Worm (Caenorhabditis elegans) whole organism, L1 larva: ENCODE results near the gene W08F4.10.

Experiments used
- C04F5.9 ChIP-seq: sonication (generic microtip); optimal IDR thresholded peaks from 2 replicates; lab custom pipeline; 2016; ENCODE audit warnings: missing genetic modification characterization, missing compliant biosample characterization
- F16B12.6 ChIP-seq: fragments of 150-350 bp; optimal IDR thresholded peaks from 2 replicates; lab custom pipeline; 2014; ENCODE audit warnings: missing biosample characterization, missing genetic modification characterization
- Y116A8C.19 ChIP-seq: sonication (generic microtip); optimal IDR thresholded peaks from 2 replicates; lab custom pipeline; 2016; ENCODE audit warnings: missing compliant biosample characterization, missing genetic modification characterization, borderline replicate concordance
- alr-1 ChIP-seq: fragments of 200-800 bp; sonication (Bioruptor generic); optimal IDR thresholded peaks from 2 replicates; lab custom pipeline; 2018; ENCODE audit warnings: borderline replicate concordance, mild to moderate bottlenecking, missing genetic modification characterization, missing compliant biosample characterization
- ama-1 ChIP-seq: fragments of 150-350 bp; optimal IDR thresholded peaks from 2 replicates; lab custom pipeline; 2014
- blmp-1 ChIP-seq: fragments of 150-350 bp; optimal IDR thresholded peaks from 2 replicates; lab custom pipeline; 2014; ENCODE audit warnings: missing biosample characterization, missing genetic modification characterization
- ceh-63 ChIP-seq: fragments of 200-800 bp; sonication (Bioruptor generic); optimal IDR thresholded peaks from 2 replicates; lab custom pipeline; 2018; ENCODE audit warnings: mild to moderate bottlenecking, missing genetic modification characterization, missing compliant biosample characterization
- dpl-1 ChIP-seq, 3 experiments: fragments of 150-350 bp in 2 of 3; sonication (generic microtip) in 1 of 3; optimal IDR thresholded peaks; 2 replicates each; lab custom pipeline; 2014 to 2017; ENCODE audit warnings: missing biosample characterization in 3 of 3, missing genetic modification characterization in 3 of 3, missing genetic modification reagents in 3 of 3
- efl-3 ChIP-seq: fragments of 200-800 bp; sonication (Bioruptor generic); optimal IDR thresholded peaks from 2 replicates; lab custom pipeline; 2018; ENCODE audit warnings: mild to moderate bottlenecking, missing genetic modification characterization, missing compliant biosample characterization
- egl-13 ChIP-seq: sonication (generic microtip); optimal IDR thresholded peaks from 2 replicates; lab custom pipeline; 2016; ENCODE audit warnings: missing genotype, missing genetic modification reagents, missing genetic modification characterization, missing compliant biosample characterization
- egl-27 ChIP-seq, 2 experiments: fragments of 150-350 bp in 1 of 2; sonication (generic microtip); optimal IDR thresholded peaks; 3 replicates each; lab custom pipeline; 2017 to 2018; ENCODE audit warnings: missing biosample characterization in 2 of 2, missing genetic modification characterization in 2 of 2, missing genetic modification reagents in 2 of 2
- elt-3 ChIP-seq, 6 experiments: fragments of 150-350 bp in 1 of 6; sonication (generic microtip); optimal IDR thresholded peaks; 2 replicates each; lab custom pipeline; 2017 to 2018; ENCODE audit warnings: missing biosample characterization in 6 of 6, missing genetic modification characterization in 6 of 6, inconsistent platforms in 1 of 6
- fkh-4 ChIP-seq: sonication (generic microtip); optimal IDR thresholded peaks from 2 replicates; lab custom pipeline; 2016; ENCODE audit warnings: missing compliant biosample characterization, missing genetic modification characterization, borderline replicate concordance
- fkh-8 ChIP-seq: sonication (generic microtip); optimal IDR thresholded peaks from 2 replicates; lab custom pipeline; 2016; ENCODE audit warnings: mild to moderate bottlenecking, missing genetic modification characterization, missing compliant biosample characterization
- fos-1 ChIP-seq: fragments of 150-350 bp; optimal IDR thresholded peaks from 2 replicates; lab custom pipeline; 2014; ENCODE audit warnings: missing biosample characterization, missing genetic modification characterization
- isw-1 ChIP-seq: fragments of 200-800 bp; sonication (Bioruptor generic); IDR thresholded peaks from 2 replicates; pipeline ENCODE4 v1.3.6; 2022; ENCODE audit warnings: missing genetic modification characterization, missing compliant biosample characterization
- jun-1 ChIP-seq: fragments of 150-350 bp; optimal IDR thresholded peaks from 2 replicates; lab custom pipeline; 2014; ENCODE audit warnings: missing biosample characterization, missing genetic modification reagents, missing genetic modification characterization
- lin-13 ChIP-seq: fragments of 150-350 bp; optimal IDR thresholded peaks from 2 replicates; lab custom pipeline; 2014; ENCODE audit warnings: missing biosample characterization, missing genetic modification reagents, missing genetic modification characterization
- lin-14 ChIP-seq: fragments of 200-800 bp; sonication (Bioruptor generic); optimal IDR thresholded peaks from 2 replicates; lab custom pipeline; 2018; ENCODE audit warnings: mild to moderate bottlenecking, missing genetic modification characterization, moderate library complexity, missing compliant biosample characterization
- lin-35 ChIP-seq, 2 experiments: fragments of 150-350 bp; optimal IDR thresholded peaks; 2 replicates each; lab custom pipeline; 2014; ENCODE audit warnings: missing biosample characterization in 2 of 2, missing genetic modification characterization in 2 of 2, missing genetic modification reagents in 2 of 2
- lin-39 ChIP-seq: fragments of 150-350 bp; optimal IDR thresholded peaks from 2 replicates; lab custom pipeline; 2014; ENCODE audit warnings: missing biosample characterization, missing genetic modification reagents, missing genetic modification characterization
- lsy-2 ChIP-seq, 2 experiments: fragments of 150-350 bp; optimal IDR thresholded peaks; 2 replicates each; lab custom pipeline; 2014; ENCODE audit warnings: missing biosample characterization in 2 of 2, missing genetic modification characterization in 2 of 2
- mab-9 ChIP-seq: fragments of 200-800 bp; sonication (Bioruptor generic); IDR thresholded peaks from 2 replicates; pipeline ENCODE4 v1.3.6; 2022; ENCODE audit warnings: missing genetic modification reagents, missing genetic modification characterization, missing compliant biosample characterization
- mef-2 ChIP-seq: fragments of 150-350 bp; optimal IDR thresholded peaks from 2 replicates; lab custom pipeline; 2014; ENCODE audit warnings: missing biosample characterization, missing genetic modification characterization
- nhr-12 ChIP-seq: sonication (generic microtip); optimal IDR thresholded peaks from 2 replicates; lab custom pipeline; 2017; ENCODE audit warnings: missing biosample characterization, missing genetic modification characterization
- nhr-20 ChIP-seq: sonication (generic microtip); optimal IDR thresholded peaks from 2 replicates; lab custom pipeline; 2016; ENCODE audit warnings: mild to moderate bottlenecking, missing genetic modification characterization, missing compliant biosample characterization
- nhr-28 ChIP-seq: fragments of 150-350 bp; optimal IDR thresholded peaks from 2 replicates; lab custom pipeline; 2014; ENCODE audit warnings: missing biosample characterization, missing genetic modification characterization
- nhr-47 ChIP-seq: sonication (generic microtip); optimal IDR thresholded peaks from 2 replicates; lab custom pipeline; 2016; ENCODE audit warnings: mild to moderate bottlenecking, missing genetic modification characterization, moderate library complexity, missing compliant biosample characterization
- nhr-84 ChIP-seq: sonication (generic microtip); optimal IDR thresholded peaks from 2 replicates; lab custom pipeline; 2017; ENCODE audit warnings: missing biosample characterization, missing genetic modification characterization
- nhr-85 ChIP-seq: sonication (generic microtip); peaks from one replicate; lab custom pipeline; 2016; ENCODE audit warnings: missing genetic modification characterization, inconsistent platforms, missing compliant biosample characterization
- nhr-90 ChIP-seq: sonication (generic microtip); optimal IDR thresholded peaks from 2 replicates; lab custom pipeline; 2016; ENCODE audit warnings: mild to moderate bottlenecking, missing genetic modification characterization, missing compliant biosample characterization; ENCODE audit not compliant: poor library complexity
- pag-3 ChIP-seq: sonication (generic microtip); optimal IDR thresholded peaks from 2 replicates; lab custom pipeline; 2017; ENCODE audit warnings: missing genetic modification characterization, mild to moderate bottlenecking, missing compliant biosample characterization, antibody characterized with exemption, borderline replicate concordance; ENCODE audit not compliant: insufficient read depth
- pax-3 ChIP-seq: fragments of 200-800 bp; sonication (Bioruptor generic); optimal IDR thresholded peaks from 2 replicates; lab custom pipeline; 2018; ENCODE audit warnings: mild to moderate bottlenecking, missing genetic modification characterization, moderate library complexity, missing compliant biosample characterization
- skn-1 ChIP-seq: fragments of 150-350 bp; optimal IDR thresholded peaks from 2 replicates; lab custom pipeline; 2014; ENCODE audit warnings: missing biosample characterization, missing genetic modification characterization
- snu-23 ChIP-seq: sonication (generic microtip); optimal IDR thresholded peaks from 2 replicates; lab custom pipeline; 2016; ENCODE audit warnings: missing genetic modification characterization, missing compliant biosample characterization
- sox-4 ChIP-seq: sonication (generic microtip); optimal IDR thresholded peaks from 2 replicates; lab custom pipeline; 2016; ENCODE audit warnings: missing genetic modification characterization, missing compliant biosample characterization
- sptf-1 ChIP-seq: fragments of 150-350 bp; optimal IDR thresholded peaks from 2 replicates; lab custom pipeline; 2014; ENCODE audit warnings: missing biosample characterization, missing genetic modification characterization
- sup-37 ChIP-seq: fragments of 200-800 bp; sonication (Bioruptor generic); optimal IDR thresholded peaks from 2 replicates; lab custom pipeline; 2018; ENCODE audit warnings: mild to moderate bottlenecking, missing genetic modification characterization, missing compliant biosample characterization
- swsn-7 ChIP-seq: sonication (generic microtip); optimal IDR thresholded peaks from 2 replicates; lab custom pipeline; 2016; ENCODE audit warnings: missing genetic modification characterization, missing compliant biosample characterization
- tlp-1 ChIP-seq: fragments of 150-350 bp; optimal IDR thresholded peaks from 2 replicates; lab custom pipeline; 2014; ENCODE audit warnings: missing biosample characterization, missing genetic modification characterization
- unc-130 ChIP-seq: fragments of 150-350 bp; optimal IDR thresholded peaks from 2 replicates; lab custom pipeline; 2017; ENCODE audit warnings: missing biosample characterization, missing genetic modification characterization, inconsistent platforms
- vab-15 ChIP-seq: sonication (generic microtip); optimal IDR thresholded peaks from 2 replicates; lab custom pipeline; 2017; ENCODE audit warnings: missing genotype, mild to moderate bottlenecking, missing genetic modification characterization, missing compliant biosample characterization
- zag-1 ChIP-seq: fragments of 150-350 bp; optimal IDR thresholded peaks from 2 replicates; lab custom pipeline; 2014; ENCODE audit warnings: missing biosample characterization, missing genetic modification characterization
- zip-4 ChIP-seq: fragments of 200-800 bp; sonication (Bioruptor generic); optimal IDR thresholded peaks from 2 replicates; lab custom pipeline; 2018; ENCODE audit warnings: mild to moderate bottlenecking, missing genetic modification characterization, moderate library complexity, missing compliant biosample characterization
- ztf-11 ChIP-seq, 2 experiments: sonication (generic microtip); optimal IDR thresholded peaks; 2 replicates each; lab custom pipeline; 2016 to 2017; ENCODE audit warnings: missing genetic modification characterization in 2 of 2, missing biosample characterization in 1 of 2, missing compliant biosample characterization in 1 of 2
- ztf-4 ChIP-seq: fragments of 150-350 bp; optimal IDR thresholded peaks from 2 replicates; lab custom pipeline; 2014; ENCODE audit warnings: missing biosample characterization, missing genetic modification characterization

W08F4.10 gene

ce11 chrII:608341-608740, 17.3 kb upstream of the W08F4.10 start, which contains the start of gene W04H10.6:
Gene W04H10.6, minus strand, starts transcription at chrII:608441.
- TF ChIP-seq isw-1 (GFP tag; lab: Robert Waterston, UW) (no peak), blmp-1 (tag; lab: Kevin White, UChicago) (peak; percentile 36), snu-23 (GFP tag; lab: Kevin White, UChicago) (peak; percentile 31), nhr-47 (tag; lab: Kevin White, UChicago) (no peak), lin-35 (GFP tag; optimal IDR thresholded peaks at IDR 0.05; lab: Kevin White, UChicago) (no peak), lin-39 (tag; lab: Kevin White, UChicago) (no peak), fkh-8 (tag; lab: Kevin White, UChicago) (no peak), nhr-85 (tag; lab: Kevin White, UChicago) (peak; percentile 78), dpl-1 (GFP tag; optimal IDR thresholded peaks at IDR 0.05; lab: Kevin White, UChicago) (peak in 2 of 3 experiments; percentile 20 to 24), egl-27 (tag; optimal IDR thresholded peaks at IDR 0.05; lab: Kevin White, UChicago) (no peak)

ce11 chrII:606033-606432, 15.0 kb upstream of the W08F4.10 start, which contains the start of gene W04H10.5:
Gene W04H10.5, plus strand, starts transcription at chrII:606333.
- TF ChIP-seq Y116A8C.19 (tag; lab: Kevin White, UChicago) (no peak), nhr-12 (tag; lab: Kevin White, UChicago) (no peak), lin-13 (GFP tag; lab: Kevin White, UChicago) (no peak), efl-3 (no peak), F16B12.6 (tag; lab: Kevin White, UChicago) (no peak), mef-2 (no peak), sup-37 (GFP tag; lab: Kevin White, UChicago) (no peak), nhr-28 (tag; lab: Kevin White, UChicago) (no peak), elt-3 (tag; optimal IDR thresholded peaks at IDR 0.05; lab: Kevin White, UChicago) (no peak), alr-1 (tag; lab: Kevin White, UChicago) (no peak), C04F5.9 (tag; lab: Kevin White, UChicago) (no peak), ama-1 (lab: Kevin White, UChicago) (no peak), lsy-2 (tag; optimal IDR thresholded peaks at IDR 0.05; lab: Kevin White, UChicago) (no peak), swsn-7 (no peak), egl-27 (tag; optimal IDR thresholded peaks at IDR 0.05; lab: Kevin White, UChicago) (no peak), nhr-90 (tag; lab: Kevin White, UChicago) (no peak), pag-3 (tag; lab: Kevin White, UChicago) (no peak), fkh-8 (tag; lab: Kevin White, UChicago) (no peak)

- TF ChIP-seq vab-15 (tag; lab: Kevin White, UChicago) (no peak), zip-4 (GFP tag; lab: Kevin White, UChicago) (no peak), nhr-28 (tag; lab: Kevin White, UChicago) (no peak), skn-1 (tag; lab: Kevin White, UChicago) (no peak), egl-13 (tag; lab: Kevin White, UChicago) (no peak), fos-1 (tag; lab: Kevin White, UChicago) (no peak), ztf-4 (no peak), nhr-20 (tag; lab: Kevin White, UChicago) (no peak), jun-1 (tag; lab: Kevin White, UChicago) (no peak), nhr-47 (tag; lab: Kevin White, UChicago) (no peak), lin-14 (GFP tag; lab: Kevin White, UChicago) (no peak), fkh-8 (tag; lab: Kevin White, UChicago) (no peak)
Measured at ce11 chrII:605267-605666, 14.3 kb upstream of the W08F4.10 start, which contains the start of gene W04H10.2. Gene W04H10.2, plus strand, starts transcription at chrII:605567.

- TF ChIP-seq tlp-1 (tag; lab: Kevin White, UChicago), result no peak
- no peak for TF ChIP-seq Y116A8C.19 (tag; lab: Kevin White, UChicago)
- TF ChIP-seq ceh-63 (GFP tag; lab: Kevin White, UChicago), result no peak
- TF ChIP-seq nhr-12 (tag; lab: Kevin White, UChicago), result no peak
- no peak for TF ChIP-seq mab-9 (GFP tag; lab: Robert Waterston, UW)
- peak in 1 of 2 experiments; percentile 4 for TF ChIP-seq ztf-11 (tag; optimal IDR thresholded peaks at IDR 0.05; lab: Kevin White, UChicago)
- peak; percentile 83 for TF ChIP-seq nhr-85 (tag; lab: Kevin White, UChicago)
- no peak for TF ChIP-seq unc-130 (tag; lab: Kevin White, UChicago)
- peak; percentile 48 to 63 for TF ChIP-seq lin-35 (GFP tag; optimal IDR thresholded peaks at IDR 0.05; lab: Kevin White, UChicago)
- no peak for TF ChIP-seq nhr-84
- TF ChIP-seq pax-3 (tag; lab: Kevin White, UChicago), result no peak
- TF ChIP-seq skn-1 (tag; lab: Kevin White, UChicago), result peak; percentile 76
- TF ChIP-seq zag-1 (tag; lab: Kevin White, UChicago), result no peak
- no peak for TF ChIP-seq fkh-4 (tag; lab: Kevin White, UChicago)
- peak; percentile 73 for TF ChIP-seq lin-13 (GFP tag; lab: Kevin White, UChicago)
- no peak for TF ChIP-seq sptf-1 (tag; lab: Kevin White, UChicago)
- TF ChIP-seq sox-4 (tag; lab: Kevin White, UChicago), result no peak
Measured at ce11 chrII:602969-603368, 12.0 kb upstream of the W08F4.10 start.
